Fruit fly (Drosophila melanogaster) whole organism, embryonic: ENCODE results near the gene Nse1.
A peak's percentile ranks its signal among the peaks of the same experiment; 100 is the strongest.

Experiments
- Bteb2 ChIP-seq: fragments of 200-800 bp; sonication (Bioruptor generic); optimal IDR thresholded peaks from 2 replicates; lab custom pipeline; 2016; ENCODE audit warnings: missing biosample characterization, missing genetic modification characterization
- CG11398 ChIP-seq: fragments of 200-800 bp; sonication (Bioruptor generic); optimal IDR thresholded peaks from 2 replicates; lab custom pipeline; 2016; ENCODE audit warnings: missing biosample characterization, missing genetic modification characterization
- CG13775 ChIP-seq: fragments of 200-800 bp; sonication (Bioruptor generic); optimal IDR thresholded peaks from 3 replicates; lab custom pipeline; 2017; ENCODE audit warnings: missing biosample characterization, mild to moderate bottlenecking, missing genetic modification characterization
- CG15269 ChIP-seq: fragments of 200-800 bp; sonication (Bioruptor generic); optimal IDR thresholded peaks from 2 replicates; lab custom pipeline; 2018; ENCODE audit warnings: missing biosample characterization, mild to moderate bottlenecking, missing genetic modification characterization, moderate library complexity
- CG17186 ChIP-seq: fragments of 200-800 bp; sonication (Bioruptor generic); optimal IDR thresholded peaks from 3 replicates; lab custom pipeline; 2017; ENCODE audit warnings: missing biosample characterization, missing genetic modification reagents, missing genetic modification characterization
- CG17328 ChIP-seq: fragments of 200-800 bp; sonication (Bioruptor generic); IDR thresholded peaks from 2 replicates; pipeline ENCODE4 v1.3.6; 2022; ENCODE audit warnings: missing biosample characterization, missing genetic modification characterization
- CG17385 ChIP-seq: fragments of 200-800 bp; sonication (Bioruptor generic); optimal IDR thresholded peaks from 3 replicates; lab custom pipeline; 2018; ENCODE audit warnings: missing biosample characterization, mild to moderate bottlenecking, missing genetic modification characterization
- CG1792 ChIP-seq: fragments of 200-800 bp; sonication (Bioruptor generic); optimal IDR thresholded peaks from 2 replicates; lab custom pipeline; 2016; ENCODE audit warnings: missing biosample characterization, missing genetic modification characterization
- CG18476 ChIP-seq: fragments of 200-800 bp; sonication (Bioruptor generic); optimal IDR thresholded peaks from 2 replicates; lab custom pipeline; 2016; ENCODE audit warnings: missing biosample characterization, mild to moderate bottlenecking, missing genetic modification characterization
- CG2875 ChIP-seq: fragments of 200-800 bp; sonication (Bioruptor generic); optimal IDR thresholded peaks from 2 replicates; lab custom pipeline; 2017; ENCODE audit warnings: missing biosample characterization, mild to moderate bottlenecking, missing genetic modification characterization, missing genetic modification reagents
- CG4360 ChIP-seq: fragments of 200-800 bp; sonication (Bioruptor generic); IDR thresholded peaks from 2 replicates; pipeline ENCODE4 v1.3.6; 2022; ENCODE audit warnings: missing biosample characterization, missing genetic modification characterization
- CG4424 ChIP-seq: fragments of 200-800 bp; sonication (Bioruptor generic); optimal IDR thresholded peaks from 3 replicates; lab custom pipeline; 2016; ENCODE audit warnings: missing biosample characterization, missing genetic modification characterization
- CG4854 ChIP-seq: fragments of 200-800 bp; sonication (Bioruptor generic); optimal IDR thresholded peaks from 2 replicates; lab custom pipeline; 2016; ENCODE audit warnings: missing biosample characterization, missing genetic modification characterization, inconsistent platforms
- CG6272 ChIP-seq: fragments of 200-800 bp; sonication (Bioruptor generic); IDR thresholded peaks from 2 replicates; pipeline ENCODE4 v1.3.6; 2022; ENCODE audit warnings: missing biosample characterization, missing genetic modification characterization
- CG8089 ChIP-seq: fragments of 200-800 bp; sonication (Bioruptor generic); optimal IDR thresholded peaks from 3 replicates; lab custom pipeline; 2016; ENCODE audit warnings: missing biosample characterization, missing genetic modification characterization
- CG8359 ChIP-seq: fragments of 200-800 bp; sonication (Bioruptor generic); optimal IDR thresholded peaks from 2 replicates; lab custom pipeline; 2017; ENCODE audit warnings: missing biosample characterization, mild to moderate bottlenecking, missing genetic modification characterization, borderline replicate concordance
- CG8388 ChIP-seq: fragments of 200-800 bp; sonication (Bioruptor generic); optimal IDR thresholded peaks from 2 replicates; lab custom pipeline; 2019; ENCODE audit warnings: missing biosample characterization, mild to moderate bottlenecking, missing genetic modification characterization, moderate library complexity
- CG8924 ChIP-seq: fragments of 200-800 bp; optimal IDR thresholded peaks from 3 replicates; lab custom pipeline; 2019; ENCODE audit warnings: missing biosample characterization, mild to moderate bottlenecking, missing genetic modification characterization, moderate library complexity
- CG9215 ChIP-seq: fragments of 200-800 bp; sonication (Bioruptor generic); IDR thresholded peaks from 2 replicates; pipeline ENCODE4 v1.3.6; 2022; ENCODE audit warnings: missing biosample characterization, missing genetic modification characterization
- CG9727 ChIP-seq: fragments of 200-800 bp; sonication (Bioruptor generic); optimal IDR thresholded peaks from 3 replicates; lab custom pipeline; 2017; ENCODE audit warnings: missing biosample characterization, mild to moderate bottlenecking, missing genetic modification characterization
- D19A ChIP-seq: fragments of 200-800 bp; optimal IDR thresholded peaks from 3 replicates; lab custom pipeline; 2019; ENCODE audit warnings: missing biosample characterization, mild to moderate bottlenecking, missing genetic modification characterization, moderate library complexity
- Ets65A ChIP-seq: fragments of 200-800 bp; sonication (Bioruptor generic); peaks from one replicate; lab custom pipeline; 2016; ENCODE audit warnings: missing biosample characterization, missing genetic modification characterization
- HHEX ChIP-seq: fragments of 200-800 bp; sonication (Bioruptor generic); optimal IDR thresholded peaks from 3 replicates; lab custom pipeline; 2017; ENCODE audit warnings: missing biosample characterization, mild to moderate bottlenecking, missing genetic modification characterization, missing genetic modification reagents
- Hand ChIP-seq: fragments of 200-800 bp; sonication (Bioruptor generic); optimal IDR thresholded peaks from 2 replicates; lab custom pipeline; 2017; ENCODE audit warnings: mild to moderate bottlenecking, missing biosample characterization, missing genetic modification reagents, missing genetic modification characterization
- Kr ChIP-seq: fragments of 200-800 bp; sonication (Bioruptor generic); optimal IDR thresholded peaks from 2 replicates; lab custom pipeline; 2017; ENCODE audit warnings: missing biosample characterization, mild to moderate bottlenecking, missing genetic modification characterization
- MESR4 ChIP-seq: fragments of 200-800 bp; sonication (Bioruptor generic); optimal IDR thresholded peaks from 2 replicates; lab custom pipeline; 2018; ENCODE audit warnings: missing biosample characterization, mild to moderate bottlenecking, missing genetic modification characterization, moderate library complexity
- Myb ChIP-seq: fragments of 200-800 bp; sonication (Bioruptor generic); optimal IDR thresholded peaks from 2 replicates; lab custom pipeline; 2016; ENCODE audit warnings: missing biosample characterization, missing genetic modification characterization
- Nf-YB ChIP-seq: fragments of 200-800 bp; sonication (Bioruptor generic); optimal IDR thresholded peaks from 3 replicates; lab custom pipeline; 2019; ENCODE audit warnings: missing biosample characterization, mild to moderate bottlenecking, missing genetic modification characterization, moderate library complexity
- Oaz ChIP-seq: fragments of 200-800 bp; sonication (Bioruptor generic); IDR thresholded peaks from 2 replicates; pipeline ENCODE4 v1.3.6; 2022; ENCODE audit warnings: missing biosample characterization, missing genetic modification characterization
- Ravus ChIP-seq: fragments of 200-800 bp; sonication (Bioruptor generic); IDR thresholded peaks from 2 replicates; pipeline ENCODE4 v1.3.6; 2022; ENCODE audit warnings: missing biosample characterization, missing genetic modification characterization
- Taf1 ChIP-seq: fragments of 200-800 bp; sonication (Bioruptor generic); IDR thresholded peaks from 2 replicates; pipeline ENCODE4 v1.3.6; 2022; ENCODE audit warnings: missing biosample characterization, missing genetic modification characterization
- ara ChIP-seq: fragments of 200-800 bp; sonication (Bioruptor generic); IDR thresholded peaks from 2 replicates; pipeline ENCODE4 v1.3.6; 2022; ENCODE audit warnings: missing biosample characterization, missing genetic modification characterization
- az2 ChIP-seq: fragments of 200-800 bp; sonication (Bioruptor generic); optimal IDR thresholded peaks from 3 replicates; lab custom pipeline; 2016; ENCODE audit warnings: missing biosample characterization, missing genetic modification characterization
- cwo ChIP-seq: fragments of 200-800 bp; sonication (Bioruptor generic); optimal IDR thresholded peaks from 3 replicates; lab custom pipeline; 2017; ENCODE audit warnings: missing biosample characterization, missing genetic modification characterization, mild to moderate bottlenecking, moderate library complexity, missing genetic modification reagents
- dimm ChIP-seq: fragments of 200-800 bp; sonication (Bioruptor generic); IDR thresholded peaks from 2 replicates; pipeline ENCODE4 v1.3.6; 2022; ENCODE audit warnings: missing biosample characterization, missing genetic modification characterization
- disco-r ChIP-seq: fragments of 200-800 bp; sonication (Bioruptor generic); optimal IDR thresholded peaks from 2 replicates; lab custom pipeline; 2016; ENCODE audit warnings: missing biosample characterization, missing genetic modification characterization
- dm ChIP-seq: fragments of 200-800 bp; sonication (Bioruptor generic); optimal IDR thresholded peaks from 3 replicates; lab custom pipeline; 2016; ENCODE audit warnings: missing biosample characterization, missing genetic modification characterization
- fd102C ChIP-seq: fragments of 200-800 bp; sonication (Bioruptor generic); optimal IDR thresholded peaks from 2 replicates; lab custom pipeline; 2018; ENCODE audit warnings: missing biosample characterization, mild to moderate bottlenecking, missing genetic modification characterization, moderate library complexity
- grau ChIP-seq: fragments of 200-800 bp; optimal IDR thresholded peaks from 3 replicates; lab custom pipeline; 2019; ENCODE audit warnings: missing biosample characterization, mild to moderate bottlenecking, missing genetic modification characterization, moderate library complexity
- hkb ChIP-seq, 2 experiments: fragments of 200-800 bp in 1 of 2; fragments of >200 bp in 1 of 2; sonication (Bioruptor generic) in 1 of 2; IDR thresholded peaks in 1 of 2; optimal IDR thresholded peaks in 1 of 2; 2 replicates each; pipeline versions ENCODE4 v1.3.6 to Lab custom; 2017 to 2022; ENCODE audit warnings: missing biosample characterization in 1 of 2, missing genetic modification characterization in 1 of 2
- maf-S ChIP-seq: fragments of 200-800 bp; sonication (Bioruptor generic); optimal IDR thresholded peaks from 2 replicates; lab custom pipeline; 2016; ENCODE audit warnings: missing biosample characterization, missing genetic modification characterization
- mam ChIP-seq: fragments of 200-800 bp; sonication (Bioruptor generic); optimal IDR thresholded peaks from 3 replicates; lab custom pipeline; 2016; ENCODE audit warnings: missing biosample characterization, missing genetic modification characterization
- odd ChIP-seq: fragments of 200-800 bp; sonication (Bioruptor generic); optimal IDR thresholded peaks from 2 replicates; lab custom pipeline; 2017; ENCODE audit warnings: missing biosample characterization, mild to moderate bottlenecking, missing genetic modification characterization
- prd ChIP-seq, 3 experiments: fragments of >200 bp in 2 of 3; fragments of 200-800 bp in 1 of 3; sonication (Bioruptor generic) in 1 of 3; optimal IDR thresholded peaks in 2 of 3; IDR thresholded peaks in 1 of 3; 2 replicates in 2 of 3; 3 replicates in 1 of 3; pipeline versions ENCODE4 v1.3.6 to Lab custom; 2017 to 2022; ENCODE audit warnings: missing biosample characterization in 1 of 3, missing genetic modification characterization in 1 of 3
- row ChIP-seq: fragments of 200-800 bp; sonication (Bioruptor generic); IDR thresholded peaks from 3 replicates; pipeline ENCODE4 v1.3.6; 2022; ENCODE audit warnings: missing biosample characterization, missing genetic modification characterization
- sens ChIP-seq: fragments of 200-800 bp; sonication (Bioruptor generic); peaks from one replicate; lab custom pipeline; 2016; ENCODE audit warnings: missing biosample characterization, missing genetic modification characterization
- sim ChIP-seq: fragments of 200-800 bp; sonication (Bioruptor generic); IDR thresholded peaks from 2 replicates; pipeline ENCODE4 v1.3.6; 2022; ENCODE audit warnings: missing biosample characterization, missing genetic modification characterization
- sisA ChIP-seq: fragments of 200-800 bp; sonication (Bioruptor generic); IDR thresholded peaks from 2 replicates; pipeline ENCODE4 v1.3.6; 2022; ENCODE audit warnings: missing biosample characterization, missing genetic modification characterization
- tap ChIP-seq: fragments of 200-800 bp; optimal IDR thresholded peaks from 3 replicates; lab custom pipeline; 2019; ENCODE audit warnings: missing biosample characterization, mild to moderate bottlenecking, missing genetic modification characterization, moderate library complexity
- tio ChIP-seq: fragments of 200-800 bp; sonication (Bioruptor generic); optimal IDR thresholded peaks from 2 replicates; lab custom pipeline; 2017; ENCODE audit warnings: missing biosample characterization, missing genetic modification characterization, inconsistent platforms

Gene Nse1

DNA sequence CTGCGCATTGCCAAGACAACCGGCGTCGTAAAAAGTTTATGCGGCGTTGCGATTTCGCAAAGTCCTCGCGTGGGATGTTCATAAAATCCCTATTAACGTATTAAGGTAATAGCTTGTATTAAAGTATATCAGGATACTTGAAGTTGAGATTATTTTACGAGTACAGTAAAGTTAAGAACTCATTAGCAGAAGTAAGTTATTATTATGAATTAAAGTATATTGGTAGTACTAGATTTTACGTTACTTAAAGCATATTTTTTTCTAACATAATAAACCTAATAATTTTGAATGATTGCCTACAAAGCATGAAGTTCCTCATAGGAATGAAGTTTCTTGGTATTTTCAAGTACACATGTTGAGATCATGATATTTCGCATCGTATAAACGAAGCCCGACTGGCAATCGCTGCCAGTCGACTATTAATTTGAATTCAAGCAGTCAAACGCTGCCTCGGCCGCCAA lies 16.4 kb upstream of the Nse1 start (continued):
- no peak for TF ChIP-seq Oaz
- peak; percentile 55 for TF ChIP-seq CG8388 (GFP tag; lab: Kevin White, UChicago)
- no peak for TF ChIP-seq Myb (GFP tag; lab: Kevin White, UChicago)
- TF ChIP-seq CG17328 (GFP tag; lab: Robert Waterston, UW): no peak
- peak; percentile 50 for TF ChIP-seq odd (GFP tag; lab: Kevin White, UChicago)
- peak; percentile 64 for TF ChIP-seq CG9727 (GFP tag; lab: Kevin White, UChicago)
- peak; percentile 54 for TF ChIP-seq CG15269
- no peak for TF ChIP-seq hkb (optimal IDR thresholded peaks at IDR 0.05; lab: Kevin White, UChicago)
- 0 out of 2 replicates have a peak, but pooled peaks have one; percentile 9 for TF ChIP-seq hkb (GFP tag; IDR thresholded peaks at IDR 0.05; lab: Robert Waterston, UW)
- TF ChIP-seq Taf1 (GFP tag; lab: Robert Waterston, UW): no peak
- TF ChIP-seq D19A (tag; lab: Kevin White, UChicago): peak; percentile 72
- no peak for TF ChIP-seq maf-S
- TF ChIP-seq Bteb2 (GFP tag; lab: Kevin White, UChicago): peak; percentile 8
- TF ChIP-seq cwo: peak; percentile 12
- peak; percentile 60 for TF ChIP-seq Ets65A (GFP tag; lab: Kevin White, UChicago)
- no peak for TF ChIP-seq prd (optimal IDR thresholded peaks at IDR 0.05; lab: Kevin White, UChicago)
- TF ChIP-seq prd (GFP tag; IDR thresholded peaks at IDR 0.05; lab: Robert Waterston, UW): 0 out of 3 replicates have a peak, but pooled peaks have one; percentile 23
- TF ChIP-seq sens: peak; percentile 90
- TF ChIP-seq CG11398: no peak
- no peak for TF ChIP-seq Kr (GFP tag; lab: Kevin White, UChicago)
- TF ChIP-seq mam: no peak
- TF ChIP-seq CG8089 (GFP tag; lab: Kevin White, UChicago): peak; percentile 10
- no peak for TF ChIP-seq CG17186
- TF ChIP-seq grau (tag; lab: Kevin White, UChicago): peak; percentile 64
- peak; percentile 72 for TF ChIP-seq CG8924 (tag; lab: Kevin White, UChicago)
- TF ChIP-seq CG6272 (GFP tag; lab: Robert Waterston, UW): no peak
- TF ChIP-seq CG1792 (GFP tag; lab: Kevin White, UChicago): no peak
- TF ChIP-seq CG17385 (GFP tag; lab: Kevin White, UChicago): peak; percentile 59
- TF ChIP-seq az2 (GFP tag; lab: Kevin White, UChicago): peak; percentile 37
- peak; percentile 41 for TF ChIP-seq CG13775
- TF ChIP-seq tio (GFP tag; lab: Kevin White, UChicago): peak; percentile 54
- no peak for TF ChIP-seq MESR4
- 0 out of 2 replicates have a peak, but pooled peaks have one; percentile 21 for TF ChIP-seq sisA (GFP tag; lab: Robert Waterston, UW)
- no peak for TF ChIP-seq CG8359 (GFP tag; lab: Kevin White, UChicago)
- TF ChIP-seq sim (GFP tag; lab: Robert Waterston, UW): no peak
- TF ChIP-seq disco-r (GFP tag; lab: Kevin White, UChicago): no peak
- no peak for TF ChIP-seq CG4360
- TF ChIP-seq dimm (GFP tag; lab: Robert Waterston, UW): no peak
- peak; percentile 45 for TF ChIP-seq Hand (GFP tag; lab: Kevin White, UChicago)
- peak; percentile 30 for TF ChIP-seq CG4424 (GFP tag; lab: Kevin White, UChicago)
- no peak for TF ChIP-seq CG4854 (GFP tag; lab: Kevin White, UChicago)
- no peak for TF ChIP-seq ara
- TF ChIP-seq HHEX: peak; percentile 30
- TF ChIP-seq fd102C (GFP tag; lab: Kevin White, UChicago): no peak
- no peak for TF ChIP-seq dm (GFP tag; lab: Kevin White, UChicago)
- no peak for TF ChIP-seq CG18476 (GFP tag; lab: Kevin White, UChicago)
- TF ChIP-seq CG2875: peak; percentile 50
- peak; percentile 37 for TF ChIP-seq Nf-YB (GFP tag; lab: Kevin White, UChicago)
- peak; percentile 49 for TF ChIP-seq tap
- peak; percentile 55 for TF ChIP-seq row
- TF ChIP-seq CG9215 (GFP tag; lab: Robert Waterston, UW): no peak
- no peak for TF ChIP-seq Ravus (GFP tag; lab: Robert Waterston, UW)
